In the genomic region with DNA sequence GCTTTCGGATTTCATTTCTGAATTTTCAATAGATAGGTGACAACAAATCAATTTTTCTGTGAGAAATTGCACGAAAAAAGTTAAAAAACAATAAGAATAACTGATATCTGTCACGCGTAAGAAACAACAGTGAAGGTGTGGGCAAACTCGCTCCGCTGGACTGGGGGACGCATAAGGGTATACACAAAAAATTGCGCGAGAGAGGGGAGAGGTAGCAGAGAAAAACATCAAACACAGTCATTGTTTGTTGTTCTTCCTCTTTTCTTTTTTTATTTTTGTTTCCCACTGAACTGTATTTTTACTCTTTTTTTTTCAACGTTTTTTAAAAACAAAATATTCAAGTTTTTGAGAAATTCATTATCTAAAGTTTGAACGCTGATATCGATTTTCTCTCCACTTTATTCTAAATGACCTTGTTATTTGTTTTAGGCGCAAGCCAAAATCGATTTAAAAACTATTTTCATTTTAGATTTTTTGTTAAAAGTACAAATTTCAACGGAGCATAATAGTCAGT, we compare ENCODE assay signal across 1 worm cellular context.
A peak's percentile ranks its signal among the peaks of the same experiment; 100 is the strongest.
TF ChIP-seq lines count a peak whose summit lies in the region.

Gene pifk-1 (minus strand): TSS at position 17 of the 514 bp plus-strand sequence.
Gene tbc-11 (plus strand): TSS at position 464 of the 514 bp plus-strand sequence.

TF ChIP-seq in whole organism, L1 larva, 84 proteins besides CTCF, POLR2A, EP300 and RAD21 (continued from another document):
- TF ChIP-seq unc-130 (tag; optimal IDR thresholded peaks at IDR 0.05; lab: Kevin White, UChicago) (no peak), snpc-4 (tag; optimal IDR thresholded peaks at IDR 0.05; lab: Kevin White, UChicago) (no peak), ets-5 (GFP tag; IDR thresholded peaks at IDR 0.05; lab: Robert Waterston, UW) (no peak), sox-4 (tag; optimal IDR thresholded peaks at IDR 0.05; lab: Kevin White, UChicago) (no peak), tlp-1 (tag; optimal IDR thresholded peaks at IDR 0.05; lab: Kevin White, UChicago) (no peak), alr-1 (tag; optimal IDR thresholded peaks at IDR 0.05; lab: Kevin White, UChicago; ENCODE audit: borderline replicate concordance) (no peak), F16B12.6 (tag; optimal IDR thresholded peaks at IDR 0.05; lab: Kevin White, UChicago) (peak; percentile 44), blmp-1 (tag; optimal IDR thresholded peaks at IDR 0.05; lab: Kevin White, UChicago) (peak; percentile 67), tbx-2 (tag; optimal IDR thresholded peaks at IDR 0.05; lab: Kevin White, UChicago) (peak; percentile 21), unc-30 (tag; optimal IDR thresholded peaks at IDR 0.05; lab: Kevin White, UChicago) (no peak), hlh-17 (GFP tag; optimal IDR thresholded peaks at IDR 0.05; lab: Kevin White, UChicago; ENCODE audit: borderline replicate concordance) (no peak), rnt-1 (tag; optimal IDR thresholded peaks at IDR 0.05; lab: Kevin White, UChicago) (no peak), lir-3 (tag; optimal IDR thresholded peaks at IDR 0.05; lab: Kevin White, UChicago; ENCODE audit: poor library complexity) (no peak), fkh-8 (tag; optimal IDR thresholded peaks at IDR 0.05; lab: Kevin White, UChicago) (peak; percentile 21), Y116A8C.19 (tag; optimal IDR thresholded peaks at IDR 0.05; lab: Kevin White, UChicago; ENCODE audit: borderline replicate concordance) (no peak), ceh-88 (GFP tag; IDR thresholded peaks at IDR 0.05; lab: Robert Waterston, UW) (no peak), ces-1 (GFP tag; optimal IDR thresholded peaks at IDR 0.05; lab: Kevin White, UChicago) (no peak), aha-1 (tag; optimal IDR thresholded peaks at IDR 0.05; lab: Kevin White, UChicago) (no peak), dsc-1 (tag; optimal IDR thresholded peaks at IDR 0.05; lab: Kevin White, UChicago) (no peak), snu-23 (GFP tag; optimal IDR thresholded peaks at IDR 0.05; lab: Kevin White, UChicago) (peak; percentile 65), unc-98 (GFP tag; IDR thresholded peaks at IDR 0.05; lab: Robert Waterston, UW) (no peak), fos-1 (tag; optimal IDR thresholded peaks at IDR 0.05; lab: Kevin White, UChicago) (peak; percentile 29), hpl-2 (GFP tag; optimal IDR thresholded peaks at IDR 0.05; lab: Kevin White, UChicago) (no peak), nhr-19 (GFP tag; conservative IDR thresholded peaks at IDR 0.05; lab: Robert Waterston, UW) (no peak), ceh-82 (tag; optimal IDR thresholded peaks at IDR 0.05; lab: Kevin White, UChicago) (peak in 1 of 3 experiments; percentile 63), unc-62 (GFP tag; optimal IDR thresholded peaks at IDR 0.05; lab: Kevin White, UChicago) (no peak), nhr-85 (tag; lab: Kevin White, UChicago) (no peak), lin-14 (GFP tag; optimal IDR thresholded peaks at IDR 0.05; lab: Kevin White, UChicago) (peak; percentile 80), sptf-1 (tag; optimal IDR thresholded peaks at IDR 0.05; lab: Kevin White, UChicago) (no peak), nhr-47 (tag; optimal IDR thresholded peaks at IDR 0.05; lab: Kevin White, UChicago) (peak; percentile 37), nhr-11 (tag; optimal IDR thresholded peaks at IDR 0.05; lab: Kevin White, UChicago) (no peak), vab-15 (tag; optimal IDR thresholded peaks at IDR 0.05; lab: Kevin White, UChicago) (no peak), C34B4.2 (tag; optimal IDR thresholded peaks at IDR 0.05; lab: Kevin White, UChicago) (no peak), efl-1 (optimal IDR thresholded peaks at IDR 0.05; lab: Kevin White, UChicago) (peak; percentile 28 to 43), efl-1 (GFP tag; optimal IDR thresholded peaks at IDR 0.05 in 1 of 2; lab: Kevin White, UChicago) (peak in 1 of 2 experiments; percentile 3), lin-15B (tag; optimal IDR thresholded peaks at IDR 0.05; lab: Kevin White, UChicago) (no peak), efl-3 (GFP tag; optimal IDR thresholded peaks at IDR 0.05; lab: Kevin White, UChicago) (no peak), elt-2 (tag; optimal IDR thresholded peaks at IDR 0.05; lab: Kevin White, UChicago) (no peak), irx-1 (tag; optimal IDR thresholded peaks at IDR 0.05; lab: Kevin White, UChicago) (no peak), unc-86 (tag; optimal IDR thresholded peaks at IDR 0.05; lab: Kevin White, UChicago) (no peak), pqm-1 (tag; optimal IDR thresholded peaks at IDR 0.05; lab: Kevin White, UChicago) (no peak)
